Worm (Caenorhabditis elegans) whole organism, young adult: ENCODE data around the gene F22E12.3.

Experiments used
- B0019.2 ChIP-seq: fragments of 200-800 bp; sonication (Bioruptor generic); conservative IDR thresholded peaks from 2 replicates; pipeline ENCODE4 v1.3.6; 2022; ENCODE audit warnings: missing genetic modification reagents, missing genetic modification characterization, missing compliant biosample characterization
- B0261.1 ChIP-seq: sonication (generic microtip); optimal IDR thresholded peaks from 2 replicates; lab custom pipeline; 2016; ENCODE audit warnings: mild to moderate bottlenecking, missing genetic modification characterization, moderate library complexity, missing compliant biosample characterization
- C17E4.6 ChIP-seq: fragments of 200-800 bp; sonication (Bioruptor generic); IDR thresholded peaks from 2 replicates; pipeline ENCODE4 v1.3.6; 2022; ENCODE audit warnings: missing genetic modification reagents, missing genetic modification characterization, missing compliant biosample characterization
- F10E7.11 ChIP-seq: sonication (generic microtip); optimal IDR thresholded peaks from 2 replicates; lab custom pipeline; 2017; ENCODE audit warnings: mild to moderate bottlenecking, missing genetic modification characterization, moderate library complexity, missing compliant biosample characterization
- F22D6.2 ChIP-seq: sonication (generic microtip); optimal IDR thresholded peaks from 2 replicates; lab custom pipeline; 2016; ENCODE audit warnings: mild to moderate bottlenecking, missing genetic modification characterization, missing compliant biosample characterization
- F37B4.10 ChIP-seq: fragments of 200-800 bp; sonication (Bioruptor generic); IDR thresholded peaks from 2 replicates; pipeline ENCODE4 v1.3.6; 2022; ENCODE audit warnings: missing genetic modification characterization, missing compliant biosample characterization
- F39B2.1 ChIP-seq: fragments of 200-800 bp; sonication (Bioruptor generic); IDR thresholded peaks from 2 replicates; pipeline ENCODE4 v1.3.6; 2022; ENCODE audit warnings: missing genetic modification reagents, missing genetic modification characterization, missing compliant biosample characterization
- F49E8.2 ChIP-seq: sonication (generic microtip); optimal IDR thresholded peaks from 3 replicates; lab custom pipeline; 2017; ENCODE audit warnings: missing genetic modification characterization, mild to moderate bottlenecking, missing compliant biosample characterization, antibody characterized with exemption, moderate library complexity; ENCODE audit not compliant: insufficient read depth
- F55B11.4 ChIP-seq: sonication (generic microtip); optimal IDR thresholded peaks from 2 replicates; lab custom pipeline; 2016; ENCODE audit warnings: missing compliant biosample characterization, missing genetic modification characterization, borderline replicate concordance; ENCODE audit not compliant: insufficient read depth
- F57C9.4 ChIP-seq: sonication (generic microtip); optimal IDR thresholded peaks from 2 replicates; lab custom pipeline; 2017; ENCODE audit warnings: mild to moderate bottlenecking, missing genetic modification characterization, missing compliant biosample characterization
- Y56A3A.18 ChIP-seq: fragments of 200-800 bp; sonication (Bioruptor generic); IDR thresholded peaks from 2 replicates; pipeline ENCODE4 v1.3.6; 2022; ENCODE audit warnings: missing genetic modification reagents, missing genetic modification characterization, missing compliant biosample characterization
- Y95B8A.8 ChIP-seq: fragments of 200-800 bp; sonication (Bioruptor generic); IDR thresholded peaks from 2 replicates; pipeline ENCODE4 v1.3.6; 2022; ENCODE audit warnings: missing genetic modification reagents, missing genetic modification characterization, missing compliant biosample characterization
- ZK185.1 ChIP-seq: sonication (generic microtip); optimal IDR thresholded peaks from 2 replicates; lab custom pipeline; 2016; ENCODE audit warnings: mild to moderate bottlenecking, missing genetic modification characterization, missing compliant biosample characterization; ENCODE audit not compliant: poor library complexity, severe bottlenecking
- aptf-2 ChIP-seq: fragments of 200-800 bp; sonication (Bioruptor generic); conservative IDR thresholded peaks from 2 replicates; pipeline ENCODE4 v1.3.6; 2022; ENCODE audit warnings: missing genetic modification reagents, missing genetic modification characterization, missing compliant biosample characterization
- atf-7 ChIP-seq: sonication (generic microtip); optimal IDR thresholded peaks from 2 replicates; lab custom pipeline; 2017; ENCODE audit warnings: mild to moderate bottlenecking, missing genetic modification characterization, missing compliant biosample characterization
- attf-3 ChIP-seq: fragments of 200-800 bp; sonication (Bioruptor generic); conservative IDR thresholded peaks from 2 replicates; pipeline ENCODE4 v1.3.6; 2022; ENCODE audit warnings: missing genetic modification reagents, missing genetic modification characterization, missing compliant biosample characterization
- ccch-3 ChIP-seq: fragments of 200-800 bp; sonication (Bioruptor generic); optimal IDR thresholded peaks from 2 replicates; lab custom pipeline; 2018; ENCODE audit warnings: mild to moderate bottlenecking, missing genetic modification characterization, missing compliant biosample characterization
- cebp-2 ChIP-seq: fragments of 200-800 bp; sonication (Bioruptor generic); IDR thresholded peaks from 2 replicates; pipeline ENCODE4 v1.3.6; 2022; ENCODE audit warnings: missing genetic modification characterization, missing compliant biosample characterization
- ceh-100 ChIP-seq: fragments of 200-800 bp; sonication (Bioruptor generic); IDR thresholded peaks from 2 replicates; pipeline ENCODE4 v1.3.6; 2022; ENCODE audit warnings: missing genetic modification reagents, missing genetic modification characterization, missing compliant biosample characterization
- ceh-91 ChIP-seq: fragments of 200-800 bp; sonication (Bioruptor generic); IDR thresholded peaks from 2 replicates; pipeline ENCODE4 v1.3.6; 2022; ENCODE audit warnings: missing genetic modification reagents, missing genetic modification characterization, missing compliant biosample characterization
- chd-7 ChIP-seq: sonication (generic microtip); optimal IDR thresholded peaks from 2 replicates; lab custom pipeline; 2016; ENCODE audit warnings: mild to moderate bottlenecking, missing genetic modification characterization, moderate library complexity, missing compliant biosample characterization
- dpff-1 ChIP-seq: sonication (generic microtip); optimal IDR thresholded peaks from 2 replicates; lab custom pipeline; 2017; ENCODE audit warnings: mild to moderate bottlenecking, missing genetic modification characterization, missing compliant biosample characterization
- ets-4 ChIP-seq: fragments of 200-800 bp; sonication (Bioruptor generic); optimal IDR thresholded peaks from 2 replicates; lab custom pipeline; 2018; ENCODE audit warnings: mild to moderate bottlenecking, missing genetic modification characterization, missing compliant biosample characterization
- fkh-3 ChIP-seq: sonication (generic microtip); optimal IDR thresholded peaks from 2 replicates; lab custom pipeline; 2016; ENCODE audit warnings: mild to moderate bottlenecking, missing genetic modification characterization, missing compliant biosample characterization
- hlh-12 ChIP-seq: sonication (generic microtip); optimal IDR thresholded peaks from 2 replicates; lab custom pipeline; 2016; ENCODE audit warnings: missing genetic modification characterization, missing compliant biosample characterization
- hmg-20 ChIP-seq: fragments of 200-800 bp; sonication (Bioruptor generic); IDR thresholded peaks from 2 replicates; pipeline ENCODE4 v1.3.6; 2022; ENCODE audit warnings: missing genetic modification reagents, missing genetic modification characterization, missing compliant biosample characterization
- hrde-1 ChIP-seq: sonication (generic microtip); optimal IDR thresholded peaks from 2 replicates; lab custom pipeline; 2016; ENCODE audit warnings: missing genetic modification characterization, mild to moderate bottlenecking, missing compliant biosample characterization, moderate library complexity, missing genotype, missing genetic modification reagents, borderline replicate concordance
- lin-26 ChIP-seq: fragments of 200-800 bp; sonication (Bioruptor generic); IDR thresholded peaks from 2 replicates; pipeline ENCODE4 v1.3.6; 2022; ENCODE audit warnings: missing genetic modification reagents, missing genetic modification characterization, missing compliant biosample characterization
- lir-1 ChIP-seq: fragments of 200-800 bp; sonication (Bioruptor generic); conservative IDR thresholded peaks from 2 replicates; pipeline ENCODE4 v1.3.6; 2022; ENCODE audit warnings: missing genetic modification reagents, missing genetic modification characterization, missing compliant biosample characterization
- madf-10 ChIP-seq: sonication (generic microtip); optimal IDR thresholded peaks from 2 replicates; lab custom pipeline; 2016; ENCODE audit warnings: mild to moderate bottlenecking, missing genetic modification characterization, missing compliant biosample characterization
- madf-3 ChIP-seq: fragments of 200-800 bp; sonication (Bioruptor generic); IDR thresholded peaks from 2 replicates; pipeline ENCODE4 v1.3.6; 2022; ENCODE audit warnings: missing genetic modification reagents, missing genetic modification characterization, missing compliant biosample characterization
- madf-8 ChIP-seq: fragments of 200-800 bp; sonication (Bioruptor generic); conservative IDR thresholded peaks from 2 replicates; pipeline ENCODE4 v1.3.6; 2022; ENCODE audit warnings: missing genetic modification reagents, missing genetic modification characterization, missing compliant biosample characterization
- nhr-27 ChIP-seq: fragments of 200-800 bp; sonication (Bioruptor generic); optimal IDR thresholded peaks from 2 replicates; lab custom pipeline; 2018; ENCODE audit warnings: mild to moderate bottlenecking, missing genetic modification characterization, moderate library complexity, missing compliant biosample characterization
- nhr-80 ChIP-seq: sonication (generic microtip); optimal IDR thresholded peaks from 2 replicates; lab custom pipeline; 2016; ENCODE audit warnings: missing genetic modification characterization, missing compliant biosample characterization
- rec-8 ChIP-seq, 2 experiments: sonication (generic microtip); optimal IDR thresholded peaks; 2 replicates each; lab custom pipeline; 2016; ENCODE audit warnings: mild to moderate bottlenecking in 2 of 2, missing genetic modification characterization in 2 of 2, missing genetic modification reagents in 2 of 2, missing genotype in 2 of 2, missing biosample characterization in 1 of 2, missing compliant biosample characterization in 1 of 2, moderate library complexity in 1 of 2
- repo-1 ChIP-seq: sonication (generic microtip); optimal IDR thresholded peaks from 2 replicates; lab custom pipeline; 2017; ENCODE audit warnings: mild to moderate bottlenecking, missing genetic modification characterization, missing compliant biosample characterization
- tbp1 ChIP-seq: fragments of 200-800 bp; sonication (Bioruptor generic); optimal IDR thresholded peaks from 2 replicates; lab custom pipeline; 2018; ENCODE audit warnings: mild to moderate bottlenecking, missing genetic modification characterization, missing compliant biosample characterization
- tbx-9 ChIP-seq: sonication (generic microtip); optimal IDR thresholded peaks from 2 replicates; lab custom pipeline; 2016; ENCODE audit warnings: borderline replicate concordance, missing genetic modification characterization, inconsistent platforms, missing compliant biosample characterization
- ztf-22 ChIP-seq: fragments of 200-800 bp; sonication (Bioruptor generic); optimal IDR thresholded peaks from 2 replicates; lab custom pipeline; 2018; ENCODE audit warnings: mild to moderate bottlenecking, missing genetic modification characterization, moderate library complexity, missing compliant biosample characterization
- ztf-28 ChIP-seq: fragments of 200-800 bp; sonication (Bioruptor generic); IDR thresholded peaks from 2 replicates; pipeline ENCODE4 v1.3.6; 2022; ENCODE audit warnings: missing genetic modification reagents, missing genetic modification characterization, missing compliant biosample characterization

The F22E12.3 gene

DNA sequence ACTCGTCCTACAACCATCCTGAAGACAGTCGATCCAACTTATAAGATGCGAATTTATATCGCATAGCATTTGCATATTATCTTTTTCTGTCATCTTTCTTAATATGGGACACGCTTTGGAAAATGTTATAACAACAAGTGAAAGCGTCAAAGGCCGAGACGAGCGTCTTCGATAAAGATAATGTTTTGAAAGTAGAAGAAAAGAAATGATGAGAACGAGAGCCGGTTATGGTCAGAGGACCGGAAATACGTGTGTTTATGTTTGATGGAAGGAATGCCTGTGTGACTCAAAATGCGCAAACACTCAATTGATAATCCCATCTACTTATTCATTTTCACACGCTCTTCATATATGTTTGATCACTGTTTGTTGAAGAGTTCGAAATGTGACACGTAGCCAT, 39.8 kb upstream of the F22E12.3 start, which contains the start of gene C35A5.11:
C35A5.11 (minus strand) TSS at position 101 of the 400 bp plus-strand sequence.
- TF ChIP-seq tbx-9 (no peak), rec-8 (tag; optimal IDR thresholded peaks at IDR 0.05; lab: Kevin White, UChicago) (no peak), F22D6.2 (tag; lab: Kevin White, UChicago) (no peak), ceh-91 (GFP tag; lab: Robert Waterston, UW) (no peak), F10E7.11 (tag; lab: Kevin White, UChicago) (no peak), nhr-80 (tag; lab: Kevin White, UChicago) (no peak), F39B2.1 (no peak), B0261.1 (tag; lab: Kevin White, UChicago) (no peak)

DNA sequence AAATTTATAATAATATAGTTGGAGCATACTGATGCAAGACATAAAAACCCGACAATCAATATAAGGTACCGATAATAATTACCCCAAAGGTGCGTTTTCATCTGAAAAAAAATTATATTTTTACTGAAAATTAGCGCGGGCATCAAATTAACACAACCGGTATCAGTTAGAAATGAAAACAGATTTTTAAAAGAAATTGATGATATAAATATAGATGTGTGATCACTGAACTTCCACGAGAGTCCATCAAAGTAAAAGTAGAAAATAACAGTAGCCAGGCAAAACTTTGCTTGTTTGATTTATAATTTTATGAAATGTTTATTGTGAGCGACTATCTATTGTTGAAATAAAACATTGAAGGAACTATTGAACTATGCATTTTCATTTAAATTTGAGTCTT, 38.1 kb upstream of the F22E12.3 start, which contains the start of gene C35A5.3:
C35A5.3 (minus strand) TSS at position 101 of the 400 bp plus-strand sequence.
- TF ChIP-seq aptf-2 (no peak), atf-7 (tag; lab: Kevin White, UChicago) (no peak), madf-10 (no peak), madf-3 (GFP tag; lab: Robert Waterston, UW) (no peak), F37B4.10 (GFP tag; lab: Robert Waterston, UW) (no peak), Y95B8A.8 (GFP tag; lab: Robert Waterston, UW) (no peak), attf-3 (GFP tag; lab: Robert Waterston, UW) (no peak), F55B11.4 (tag; lab: Kevin White, UChicago) (no peak)

DNA sequence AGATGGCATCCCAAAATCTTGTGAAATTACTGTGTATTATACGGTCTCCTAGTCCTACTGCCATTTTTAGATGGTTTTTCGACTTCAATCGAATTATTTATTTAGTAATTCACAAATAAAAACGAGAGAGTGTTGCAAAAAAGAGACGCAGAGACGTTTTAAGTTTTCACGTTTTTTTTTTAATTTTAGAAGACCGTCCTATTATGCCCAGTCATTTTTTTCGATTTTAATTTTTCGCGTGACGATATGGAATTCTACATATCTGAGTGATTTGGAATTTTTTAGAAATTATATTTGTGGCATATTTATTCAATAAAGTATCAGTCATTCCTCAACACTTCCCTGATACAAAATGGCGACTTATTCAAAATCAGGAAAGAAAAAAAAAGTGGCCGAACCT, 33.6 kb upstream of the F22E12.3 start, which contains the start of gene C35A5.4:
C35A5.4 (plus strand) TSS at position 301 of the 400 bp plus-strand sequence.
- TF ChIP-seq ccch-3 (GFP tag; lab: Kevin White, UChicago) (no peak), F49E8.2 (tag; lab: Kevin White, UChicago) (no peak), fkh-3 (tag; lab: Kevin White, UChicago) (no peak), repo-1 (no peak), B0019.2 (GFP tag; lab: Robert Waterston, UW) (no peak), nhr-80 (tag; lab: Kevin White, UChicago) (no peak), Y56A3A.18 (GFP tag; lab: Robert Waterston, UW) (no peak), cebp-2 (GFP tag; lab: Robert Waterston, UW) (no peak)
- TF ChIP-seq, all 124 proteins: peak for 0

DNA sequence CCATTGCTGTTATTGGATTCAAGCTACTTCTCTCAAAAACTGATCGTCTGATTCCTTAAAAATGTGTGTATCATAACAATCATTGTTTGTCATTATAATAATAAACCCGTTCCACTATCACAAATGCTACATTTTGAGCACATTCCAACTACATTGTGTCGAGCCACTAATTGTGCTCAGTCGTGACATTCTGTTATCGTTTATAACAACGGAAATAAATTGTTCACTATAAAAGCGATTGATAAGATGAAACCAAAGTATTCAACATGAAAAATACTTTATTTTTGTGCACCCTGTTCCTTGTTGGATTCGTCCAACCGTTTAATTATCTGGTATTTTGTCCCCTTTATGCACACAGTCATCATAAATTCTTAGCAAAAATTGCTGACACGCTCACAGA, 30.0 kb upstream of the F22E12.3 start, which contains the start of gene ugt-33:
ugt-33 (plus strand) TSS at position 260 of the 400 bp plus-strand sequence.
- TF ChIP-seq ceh-100 (GFP tag; lab: Robert Waterston, UW) = no peak
- peak; percentile 47 for TF ChIP-seq nhr-80 (tag; lab: Kevin White, UChicago)

DNA sequence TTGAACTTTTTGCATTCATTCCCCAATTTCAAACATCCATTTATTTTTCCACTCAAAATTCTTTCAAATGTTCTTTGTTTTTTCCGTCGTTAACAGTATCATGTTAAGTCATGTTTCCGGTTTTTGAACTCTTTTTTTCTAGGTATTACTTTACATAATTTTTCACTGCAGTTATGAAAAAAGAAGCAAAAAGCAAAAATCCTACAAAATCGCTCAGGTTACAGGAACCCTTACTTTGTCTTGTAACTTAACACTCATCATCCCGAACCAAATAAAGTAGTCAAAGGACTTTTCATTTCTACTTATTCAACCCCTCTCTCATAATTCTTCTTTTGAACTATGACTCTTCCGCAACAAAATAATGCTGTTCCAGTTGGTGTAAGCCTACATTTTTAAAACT, 28.3 kb upstream of the F22E12.3 start, which contains the start of gene aqp-5:
aqp-5 (plus strand) TSS at position 301 of the 400 bp plus-strand sequence.
- no peak for TF ChIP-seq ets-4
- no peak for TF ChIP-seq nhr-27
- no peak for TF ChIP-seq ZK185.1 (tag; lab: Kevin White, UChicago)
- TF ChIP-seq F57C9.4 (tag; lab: Kevin White, UChicago) = no peak
- TF ChIP-seq lir-1 (GFP tag; lab: Robert Waterston, UW) = no peak
- no peak for TF ChIP-seq tbp1 (GFP tag; lab: Kevin White, UChicago)
- no peak for TF ChIP-seq fkh-3 (tag; lab: Kevin White, UChicago)
- TF ChIP-seq lin-26 (GFP tag; lab: Robert Waterston, UW) = no peak
- no peak for TF ChIP-seq dpff-1 (tag; lab: Kevin White, UChicago)
- no peak for TF ChIP-seq madf-8 (GFP tag; lab: Robert Waterston, UW)
- no peak for TF ChIP-seq ztf-22
- no peak for TF ChIP-seq hlh-12 (tag; lab: Kevin White, UChicago)
- no peak for TF ChIP-seq hmg-20 (GFP tag; lab: Robert Waterston, UW)
- TF ChIP-seq hrde-1 (tag; lab: Kevin White, UChicago) = no peak
- TF ChIP-seq chd-7 (tag; lab: Kevin White, UChicago) = no peak
- TF ChIP-seq C17E4.6 = no peak
- no peak for TF ChIP-seq B0019.2 (GFP tag; lab: Robert Waterston, UW)
- TF ChIP-seq ztf-28 (GFP tag; lab: Robert Waterston, UW) = no peak
